Fruit fly (Drosophila melanogaster) whole organism, pupa: Measurements from ENCODE around the gene sosie.

Experiments used
- CG10348 ChIP-seq: fragments of 200-800 bp; sonication (Bioruptor generic); IDR thresholded peaks from 2 replicates; pipeline ENCODE4 v1.3.6; 2022; ENCODE audit warnings: missing biosample characterization, missing genetic modification characterization
- CG12605 ChIP-seq: fragments of 200-800 bp; sonication (Bioruptor generic); IDR thresholded peaks from 2 replicates; pipeline ENCODE4 v1.3.6; 2022; ENCODE audit warnings: missing biosample characterization, missing genetic modification characterization
- CG13204 ChIP-seq: fragments of 200-800 bp; sonication (Bioruptor generic); optimal IDR thresholded peaks from 2 replicates; lab custom pipeline; 2018; ENCODE audit warnings: missing biosample characterization, mild to moderate bottlenecking, missing genetic modification characterization, moderate library complexity
- CG14655 ChIP-seq: fragments of 200-800 bp; sonication (Bioruptor generic); optimal IDR thresholded peaks from 3 replicates; lab custom pipeline; 2017; ENCODE audit warnings: mild to moderate bottlenecking, missing biosample characterization, missing genetic modification reagents, missing genetic modification characterization
- CG15710 ChIP-seq: fragments of 200-800 bp; sonication (Bioruptor generic); optimal IDR thresholded peaks from 2 replicates; lab custom pipeline; 2018; ENCODE audit warnings: missing biosample characterization, mild to moderate bottlenecking, missing genetic modification characterization, moderate library complexity
- CG17806 ChIP-seq: fragments of 200-800 bp; sonication (Bioruptor generic); optimal IDR thresholded peaks from 2 replicates; lab custom pipeline; 2018; ENCODE audit warnings: missing biosample characterization, mild to moderate bottlenecking, missing genetic modification characterization, moderate library complexity
- CG32121 ChIP-seq: fragments of 200-800 bp; sonication (Bioruptor generic); IDR thresholded peaks from 2 replicates; pipeline ENCODE4 v1.3.6; 2022; ENCODE audit warnings: missing biosample characterization, missing genetic modification characterization
- CG34367 ChIP-seq: fragments of 200-800 bp; sonication (Bioruptor generic); optimal IDR thresholded peaks from 2 replicates; lab custom pipeline; 2018; ENCODE audit warnings: missing biosample characterization, mild to moderate bottlenecking, missing genetic modification characterization
- CG4496 ChIP-seq: fragments of 200-800 bp; sonication (Bioruptor generic); IDR thresholded peaks from 3 replicates; pipeline ENCODE4 v1.3.6; 2022; ENCODE audit warnings: missing biosample characterization, missing genetic modification characterization
- CG8159 ChIP-seq: fragments of 200-800 bp; sonication (Bioruptor generic); optimal IDR thresholded peaks from 3 replicates; lab custom pipeline; 2018; ENCODE audit warnings: missing biosample characterization, mild to moderate bottlenecking, missing genetic modification characterization, moderate library complexity
- CG8301 ChIP-seq: fragments of 200-800 bp; sonication (Bioruptor generic); optimal IDR thresholded peaks from 2 replicates; lab custom pipeline; 2018; ENCODE audit warnings: missing biosample characterization, mild to moderate bottlenecking, missing genetic modification characterization
- CG9948 ChIP-seq: fragments of 200-800 bp; sonication (Bioruptor generic); optimal IDR thresholded peaks from 2 replicates; lab custom pipeline; 2018; ENCODE audit warnings: missing biosample characterization, mild to moderate bottlenecking, missing genetic modification characterization, moderate library complexity
- D1 ChIP-seq: fragments of 200-800 bp; sonication (Bioruptor generic); optimal IDR thresholded peaks from 2 replicates; lab custom pipeline; 2018; ENCODE audit warnings: missing biosample characterization, mild to moderate bottlenecking, missing genetic modification characterization, moderate library complexity
- EcR ChIP-seq: fragments of 200-800 bp; sonication (Bioruptor generic); optimal IDR thresholded peaks from 3 replicates; lab custom pipeline; 2019; ENCODE audit warnings: missing biosample characterization, missing genetic modification characterization, mild to moderate bottlenecking, moderate library complexity, missing genetic modification reagents
- Ets98B ChIP-seq: fragments of 200-800 bp; sonication (Bioruptor generic); IDR thresholded peaks from 2 replicates; pipeline ENCODE4 v1.3.6; 2022; ENCODE audit warnings: missing biosample characterization, missing genetic modification characterization
- Pif1A ChIP-seq: fragments of 200-800 bp; sonication (Bioruptor generic); optimal IDR thresholded peaks from 3 replicates; lab custom pipeline; 2016; ENCODE audit warnings: missing biosample characterization, missing genetic modification characterization
- Pif1B ChIP-seq: fragments of 200-800 bp; sonication (Bioruptor generic); optimal IDR thresholded peaks from 3 replicates; lab custom pipeline; 2016; ENCODE audit warnings: missing biosample characterization, missing genetic modification characterization
- Snoo ChIP-seq: fragments of 200-800 bp; sonication (Bioruptor generic); optimal IDR thresholded peaks from 3 replicates; lab custom pipeline; 2017; ENCODE audit warnings: missing biosample characterization, mild to moderate bottlenecking, missing genetic modification characterization, inconsistent platforms
- fd96Ca ChIP-seq: fragments of 200-800 bp; sonication (Bioruptor generic); IDR thresholded peaks from 3 replicates; pipeline ENCODE4 v1.3.6; 2022; ENCODE audit warnings: missing biosample characterization, missing genetic modification characterization
- gl ChIP-seq: fragments of 200-800 bp; sonication (Bioruptor generic); optimal IDR thresholded peaks from 2 replicates; lab custom pipeline; 2018; ENCODE audit warnings: missing biosample characterization, mild to moderate bottlenecking, missing genetic modification characterization
- rn ChIP-seq: fragments of 200-800 bp; sonication (Bioruptor generic); IDR thresholded peaks from 2 replicates; pipeline ENCODE4 v1.3.6; 2022; ENCODE audit warnings: missing biosample characterization, missing genetic modification characterization

sosie gene

DNA sequence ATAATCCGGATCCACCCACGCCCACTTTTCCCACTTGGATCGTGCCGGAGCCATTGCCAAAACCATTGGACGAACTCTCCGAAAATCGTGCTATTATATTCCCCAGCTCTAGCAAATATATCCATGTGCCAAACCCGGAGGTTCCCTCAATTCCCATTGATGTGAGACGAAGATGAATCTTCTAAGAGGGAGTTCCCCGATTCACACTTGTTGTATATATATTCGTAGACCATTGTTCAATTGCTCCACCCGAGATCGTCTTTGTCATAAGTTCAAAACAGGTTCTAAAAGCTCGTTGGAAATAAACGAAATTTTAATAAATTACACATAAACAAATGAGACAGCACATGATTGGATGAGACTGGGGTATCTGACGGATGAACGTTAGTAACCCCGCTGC is 30.1 kb downstream of the sosie start:
- TF ChIP-seq Pif1B (no peak), Ets98B (GFP tag; lab: Robert Waterston, UW) (no peak), CG12605 (no peak), CG9948 (no peak), CG10348 (GFP tag; lab: Robert Waterston, UW) (no peak), gl (tag; lab: Kevin White, UChicago) (no peak), Pif1A (no peak), CG14655 (GFP tag; lab: Kevin White, UChicago) (no peak), CG8301 (tag; lab: Kevin White, UChicago) (no peak), rn (GFP tag; lab: Robert Waterston, UW) (no peak)

dm6 chr3R:24864719-24865400 is 31.1 kb downstream of the sosie start, which contains the start of the genes Srg1 and Elal:
TSS of gene Srg1 (minus strand) at chr3R:24864732.
TSS of gene Elal (plus strand) at chr3R:24865350.
- no peak for TF ChIP-seq CG12605
- TF ChIP-seq CG32121 (GFP tag; lab: Robert Waterston, UW) = no peak
- TF ChIP-seq Pif1A = no peak
- TF ChIP-seq CG9948 = peak; percentile 29
- no peak for TF ChIP-seq CG14655 (GFP tag; lab: Kevin White, UChicago)
- TF ChIP-seq Pif1B = no peak
- peak; percentile 21 for TF ChIP-seq CG8159 (tag; lab: Kevin White, UChicago)
- peak; percentile 4 for TF ChIP-seq CG15710
- peak; percentile 13 for TF ChIP-seq CG17806
- TF ChIP-seq CG4496 (GFP tag; lab: Robert Waterston, UW) = 0 out of 3 replicates have a peak, but pooled peaks have one; percentile 33
- TF ChIP-seq CG34367 (tag; lab: Kevin White, UChicago) = no peak
- no peak for TF ChIP-seq EcR (GFP tag; lab: Kevin White, UChicago)
- TF ChIP-seq rn (GFP tag; lab: Robert Waterston, UW) = no peak
- no peak for TF ChIP-seq D1 (tag; lab: Kevin White, UChicago)
- TF ChIP-seq CG13204 = no peak
- TF ChIP-seq fd96Ca (GFP tag; lab: Robert Waterston, UW) = no peak
- no peak for TF ChIP-seq Snoo (tag; lab: Kevin White, UChicago)

- TF ChIP-seq rn (GFP tag; lab: Robert Waterston, UW) (no peak), Snoo (tag; lab: Kevin White, UChicago) (no peak), EcR (GFP tag; lab: Kevin White, UChicago) (no peak), D1 (tag; lab: Kevin White, UChicago) (no peak), CG15710 (no peak), Pif1B (no peak), CG34367 (tag; lab: Kevin White, UChicago) (no peak)
These were observed 33.2 kb downstream of the sosie start for dm6 chr3R:24866976-24867375.

- TF ChIP-seq Pif1A (no peak), CG15710 (no peak), CG34367 (tag; lab: Kevin White, UChicago) (no peak), D1 (tag; lab: Kevin White, UChicago) (no peak), fd96Ca (GFP tag; lab: Robert Waterston, UW) (no peak), EcR (GFP tag; lab: Kevin White, UChicago) (no peak), CG14655 (GFP tag; lab: Kevin White, UChicago) (no peak)
These were observed 34.2 kb downstream of the sosie start for dm6 chr3R:24867956-24868355.

DNA sequence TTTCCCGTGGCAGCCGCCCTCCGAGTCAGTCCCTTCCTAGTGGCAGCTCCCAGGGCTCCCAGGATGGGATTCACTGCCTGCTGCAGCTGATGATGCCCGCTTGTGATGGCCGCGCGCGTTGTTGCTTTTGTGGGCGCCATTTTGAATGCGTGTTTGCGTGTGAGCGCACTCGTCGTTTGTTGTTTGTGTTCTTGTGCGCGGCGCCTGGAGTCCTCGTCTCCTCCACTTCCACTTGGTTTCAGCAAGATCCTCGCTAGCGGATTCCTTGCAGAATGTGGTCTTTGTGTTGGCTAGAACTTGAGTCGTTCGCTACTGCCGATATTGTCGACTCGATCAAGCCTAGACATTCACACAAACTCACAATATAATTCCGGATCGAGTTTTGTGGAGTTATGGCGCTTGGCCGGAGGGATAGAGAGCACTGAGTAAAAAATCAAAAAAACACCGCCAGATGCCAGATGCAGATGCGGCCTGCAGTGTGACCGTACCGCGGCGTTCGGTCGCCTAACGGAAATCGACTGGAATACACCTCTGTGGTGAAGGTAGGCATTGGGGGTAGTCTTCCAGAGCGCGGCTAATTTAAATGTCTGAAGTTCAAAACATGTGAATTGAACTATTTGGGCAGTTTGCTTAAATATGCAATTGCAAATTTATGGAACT is 36.8 kb downstream of the sosie start, which contains the start of gene CycB3:
CycB3 (minus strand) TSS at position 428 of the 660 bp plus-strand sequence.
- TF ChIP-seq Snoo (tag; lab: Kevin White, UChicago) = peak; percentile 33
- no peak for TF ChIP-seq CG10348 (GFP tag; lab: Robert Waterston, UW)
- TF ChIP-seq EcR (GFP tag; lab: Kevin White, UChicago) = peak; percentile 2
- TF ChIP-seq CG17806 = no peak
- peak; percentile 10 for TF ChIP-seq gl (tag; lab: Kevin White, UChicago)
- TF ChIP-seq CG13204 = peak; percentile 14

- no peak for TF ChIP-seq Pif1A
- peak; percentile 54; the same call in 1 of the 2 replicates for TF ChIP-seq CG12605
- peak; percentile 90 for TF ChIP-seq CG32121 (GFP tag; lab: Robert Waterston, UW)
- peak; percentile 81 for TF ChIP-seq CG17806
- TF ChIP-seq CG13204 = peak; percentile 70
- TF ChIP-seq Pif1B = peak; percentile 66
- peak; percentile 76 for TF ChIP-seq rn (GFP tag; lab: Robert Waterston, UW)
- TF ChIP-seq CG14655 (GFP tag; lab: Kevin White, UChicago) = no peak
- peak; percentile 8 for TF ChIP-seq gl (tag; lab: Kevin White, UChicago)
- TF ChIP-seq fd96Ca (GFP tag; lab: Robert Waterston, UW) = peak; percentile 93
- peak; percentile 83 for TF ChIP-seq Snoo (tag; lab: Kevin White, UChicago)
- TF ChIP-seq Ets98B (GFP tag; lab: Robert Waterston, UW) = peak; percentile 94
- peak; percentile 67 for TF ChIP-seq CG10348 (GFP tag; lab: Robert Waterston, UW)
- peak; percentile 64 for TF ChIP-seq CG34367 (tag; lab: Kevin White, UChicago)
- TF ChIP-seq CG9948 = peak; percentile 75
- peak; percentile 95 for TF ChIP-seq CG4496 (GFP tag; lab: Robert Waterston, UW)
- TF ChIP-seq D1 (tag; lab: Kevin White, UChicago) = no peak
- TF ChIP-seq CG8301 (tag; lab: Kevin White, UChicago) = peak; percentile 74
- peak; percentile 80 for TF ChIP-seq CG8159 (tag; lab: Kevin White, UChicago)
- peak; percentile 81 for TF ChIP-seq CG15710
- no peak for TF ChIP-seq EcR (GFP tag; lab: Kevin White, UChicago)
These were observed 42.4 kb downstream of the sosie start, which contains the start of gene CG3744 for dm6 chr3R:24875939-24876842. TSS of gene CG3744 (minus strand) at chr3R:24876654.
